Fruit fly (Drosophila melanogaster) whole organism, adult: ENCODE data around the gene Tcs5.

Source experiments
- CG11617 ChIP-seq: fragments of 200-800 bp; sonication (Bioruptor generic); optimal IDR thresholded peaks from 2 replicates; lab custom pipeline; 2017; ENCODE audit warnings: mild to moderate bottlenecking, missing biosample characterization, missing genetic modification reagents, missing genetic modification characterization
- CG12768 ChIP-seq: fragments of 200-800 bp; sonication (Bioruptor generic); optimal IDR thresholded peaks from 2 replicates; lab custom pipeline; 2017; ENCODE audit warnings: missing biosample characterization, missing genetic modification characterization, mild to moderate bottlenecking, moderate library complexity, missing genetic modification reagents
- CG14711 ChIP-seq: fragments of 200-800 bp; sonication (Bioruptor generic); optimal IDR thresholded peaks from 2 replicates; lab custom pipeline; 2018; ENCODE audit warnings: missing biosample characterization, mild to moderate bottlenecking, missing genetic modification characterization, moderate library complexity
- CG1620 ChIP-seq: fragments of 200-800 bp; sonication (Bioruptor generic); optimal IDR thresholded peaks from 2 replicates; lab custom pipeline; 2016; ENCODE audit warnings: missing biosample characterization, missing genetic modification characterization
- CG33017 ChIP-seq: fragments of 200-800 bp; sonication (Bioruptor generic); optimal IDR thresholded peaks from 2 replicates; lab custom pipeline; 2018; ENCODE audit warnings: missing biosample characterization, mild to moderate bottlenecking, missing genetic modification characterization, moderate library complexity
- CG5204 ChIP-seq: fragments of 200-800 bp; sonication (Bioruptor generic); optimal IDR thresholded peaks from 2 replicates; lab custom pipeline; 2016; ENCODE audit warnings: missing biosample characterization, missing genetic modification characterization
- CG7045 ChIP-seq: fragments of 200-800 bp; sonication (Bioruptor generic); optimal IDR thresholded peaks from 2 replicates; lab custom pipeline; 2017; ENCODE audit warnings: missing biosample characterization, mild to moderate bottlenecking, missing genetic modification characterization
- CG7101 ChIP-seq: fragments of 200-800 bp; sonication (Bioruptor generic); optimal IDR thresholded peaks from 2 replicates; lab custom pipeline; 2018; ENCODE audit warnings: missing biosample characterization, mild to moderate bottlenecking, missing genetic modification characterization, moderate library complexity
- Clk ChIP-seq: fragments of 200-800 bp; sonication (Bioruptor generic); optimal IDR thresholded peaks from 2 replicates; lab custom pipeline; 2017; ENCODE audit warnings: missing biosample characterization, missing genetic modification characterization
- Crg-1 ChIP-seq: fragments of 200-800 bp; sonication (Bioruptor generic); optimal IDR thresholded peaks from 2 replicates; lab custom pipeline; 2016; ENCODE audit warnings: missing biosample characterization, missing genetic modification characterization
- Hr96 ChIP-seq: fragments of 200-800 bp; sonication (Bioruptor generic); optimal IDR thresholded peaks from 2 replicates; lab custom pipeline; 2016; ENCODE audit warnings: missing biosample characterization, missing genetic modification characterization
- Mnt ChIP-seq: fragments of 200-800 bp; sonication (Bioruptor generic); optimal IDR thresholded peaks from 2 replicates; lab custom pipeline; 2016; ENCODE audit warnings: missing biosample characterization, mild to moderate bottlenecking, missing genetic modification characterization
- bab1 ChIP-seq: fragments of 200-800 bp; sonication (Bioruptor generic); optimal IDR thresholded peaks from 3 replicates; lab custom pipeline; 2019; ENCODE audit warnings: missing biosample characterization, mild to moderate bottlenecking, missing genetic modification characterization, moderate library complexity
- cic ChIP-seq: fragments of 200-800 bp; sonication (Bioruptor generic); optimal IDR thresholded peaks from 2 replicates; lab custom pipeline; 2017; ENCODE audit warnings: missing biosample characterization, mild to moderate bottlenecking, missing genetic modification characterization, moderate library complexity
- cnc ChIP-seq, 2 experiments: fragments of >200 bp; optimal IDR thresholded peaks; 2 replicates each; lab custom pipeline; 2017
- kay ChIP-seq: fragments of 200-800 bp; sonication (Bioruptor generic); peaks from one replicate; lab custom pipeline; 2016; ENCODE audit warnings: missing biosample characterization, missing genetic modification characterization, borderline replicate concordance
- ovo ChIP-seq: fragments of 200-800 bp; sonication (Bioruptor generic); optimal IDR thresholded peaks from 2 replicates; lab custom pipeline; 2016; ENCODE audit warnings: missing biosample characterization, missing genetic modification characterization
- pad ChIP-seq: fragments of 200-800 bp; sonication (Bioruptor generic); optimal IDR thresholded peaks from 3 replicates; lab custom pipeline; 2017; ENCODE audit warnings: missing biosample characterization, missing genetic modification characterization, mild to moderate bottlenecking, moderate library complexity, missing genetic modification reagents
- tj ChIP-seq: fragments of 200-800 bp; sonication (Bioruptor generic); optimal IDR thresholded peaks from 3 replicates; lab custom pipeline; 2017; ENCODE audit warnings: missing biosample characterization, mild to moderate bottlenecking, missing genetic modification characterization, moderate library complexity
- toe ChIP-seq: fragments of 200-800 bp; sonication (Bioruptor generic); optimal IDR thresholded peaks from 2 replicates; lab custom pipeline; 2016; ENCODE audit warnings: missing biosample characterization, missing genetic modification characterization

Gene Tcs5

DNA sequence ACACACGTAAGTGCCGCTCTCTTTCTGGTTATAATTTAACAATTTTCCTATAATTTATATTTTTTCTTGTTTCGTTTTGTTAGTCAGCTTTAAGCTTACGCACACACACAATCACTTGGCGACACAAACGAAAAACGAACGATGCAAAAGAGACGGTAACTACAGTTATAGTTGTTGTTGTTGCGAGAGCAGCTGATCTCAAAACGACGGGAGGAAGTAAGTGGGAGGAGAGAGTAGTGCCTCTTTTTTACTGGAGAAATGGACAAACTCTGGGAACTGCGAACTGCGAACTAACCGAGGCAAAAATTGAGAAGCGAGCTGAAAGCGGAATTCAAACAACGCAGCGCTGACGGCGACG is 45.3 kb upstream of the Tcs5 start:
- TF ChIP-seq Clk (GFP tag; lab: Kevin White, UChicago) (no peak), cic (GFP tag; lab: Kevin White, UChicago) (no peak), Hr96 (no peak), kay (GFP tag; lab: Kevin White, UChicago) (peak; percentile 51), ovo (GFP tag; lab: Kevin White, UChicago) (peak; percentile 53)

DNA sequence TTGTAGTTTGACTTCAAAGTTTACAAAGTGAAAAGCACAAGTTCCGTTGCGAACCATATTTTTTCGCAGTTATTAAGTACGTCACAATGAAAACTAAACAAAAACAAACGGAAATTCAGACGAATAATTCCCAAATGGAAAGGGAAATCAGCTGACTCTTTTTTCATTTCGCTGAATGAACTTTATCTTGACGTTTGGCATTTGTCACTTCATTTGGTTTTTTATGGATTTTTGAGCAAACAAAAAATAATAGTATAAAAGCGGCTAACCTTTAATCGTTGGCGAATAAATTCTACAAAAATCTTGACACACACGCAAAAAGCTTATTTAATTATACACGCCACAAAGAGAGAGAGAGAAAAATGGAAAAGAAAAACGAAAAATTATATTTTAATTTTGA is 44.5 kb upstream of the Tcs5 start:
- peak; percentile 95 for TF ChIP-seq kay (GFP tag; lab: Kevin White, UChicago)
- no peak for TF ChIP-seq CG33017 (tag; lab: Kevin White, UChicago)
- no peak for TF ChIP-seq Clk (GFP tag; lab: Kevin White, UChicago)

DNA sequence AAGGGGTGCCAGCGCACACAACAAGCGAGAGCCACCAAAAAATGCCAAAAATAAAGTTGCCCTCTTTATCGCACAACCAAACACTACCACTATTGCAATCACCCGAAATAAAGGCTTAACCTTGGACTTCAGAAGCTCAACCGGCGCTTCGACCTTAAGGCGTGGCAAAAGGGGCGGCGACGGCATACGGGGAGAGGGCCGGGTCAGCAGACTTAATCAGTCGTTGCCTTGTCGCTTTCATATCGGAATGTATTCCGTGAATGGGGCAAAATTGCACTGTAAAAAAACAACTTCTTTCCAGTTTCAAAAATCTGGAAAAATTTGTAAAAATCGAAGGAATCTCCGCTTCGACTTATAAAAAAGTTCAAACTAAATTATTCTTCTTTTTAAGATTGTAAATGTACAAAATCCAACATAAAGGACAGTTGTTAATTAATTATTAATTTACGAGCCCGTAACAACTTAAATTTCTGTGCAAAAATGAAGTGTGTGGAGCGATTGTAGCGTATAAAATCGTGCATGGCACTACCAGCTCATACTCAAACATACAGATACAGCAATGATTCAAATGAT is 43.9 kb upstream of the Tcs5 start:
- TF ChIP-seq CG1620 (GFP tag; lab: Kevin White, UChicago) (no peak), CG33017 (tag; lab: Kevin White, UChicago) (no peak)

DNA sequence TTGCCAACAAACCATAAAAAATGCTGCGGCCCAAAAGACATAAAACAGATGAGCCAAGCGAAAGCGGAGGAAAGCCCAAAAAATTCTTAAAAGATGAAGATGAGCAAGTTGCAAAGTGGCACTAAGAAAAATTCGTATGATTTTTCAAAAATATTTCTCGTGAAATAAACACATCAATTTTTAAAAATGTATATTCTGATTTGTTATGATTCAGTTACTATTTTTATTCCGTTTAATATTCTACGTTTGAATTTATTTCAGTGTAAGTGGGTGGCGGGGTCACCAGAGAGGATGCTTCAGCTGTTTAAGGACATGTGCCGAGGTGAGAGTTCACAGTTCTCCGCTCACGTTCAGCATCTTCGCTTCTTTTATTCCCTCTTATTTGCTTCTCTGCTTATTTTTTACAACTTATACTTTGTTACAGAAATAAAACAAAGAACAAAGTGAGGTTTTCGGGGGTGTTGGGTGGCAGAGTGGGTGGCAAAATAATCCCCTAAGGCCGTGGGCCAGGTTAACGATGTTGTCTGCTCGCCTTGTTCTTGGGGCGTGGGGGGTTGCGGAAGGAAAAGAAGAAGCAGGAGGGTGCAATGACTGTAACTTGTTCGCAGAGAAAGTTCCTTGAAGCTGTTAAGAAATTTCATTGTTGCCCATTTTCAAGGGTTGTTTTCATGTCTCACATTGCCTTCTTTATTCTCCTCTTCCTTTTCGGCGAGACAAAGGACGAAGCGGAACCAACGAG is 43.2 kb upstream of the Tcs5 start:
- TF ChIP-seq CG1620 (GFP tag; lab: Kevin White, UChicago) (no peak), CG11617 (GFP tag; lab: Kevin White, UChicago) (no peak), Clk (GFP tag; lab: Kevin White, UChicago) (no peak), CG12768 (GFP tag; lab: Kevin White, UChicago) (no peak), kay (GFP tag; lab: Kevin White, UChicago) (no peak), toe (GFP tag; lab: Kevin White, UChicago) (no peak), tj (GFP tag; lab: Kevin White, UChicago) (no peak), CG14711 (tag; lab: Kevin White, UChicago) (no peak), bab1 (GFP tag; lab: Kevin White, UChicago) (no peak), CG5204 (GFP tag; lab: Kevin White, UChicago) (no peak), ovo (GFP tag; lab: Kevin White, UChicago) (no peak), pad (GFP tag; lab: Kevin White, UChicago) (no peak), CG7045 (GFP tag; lab: Kevin White, UChicago) (no peak), cnc (optimal IDR thresholded peaks at IDR 0.05; lab: Kevin White, UChicago) (no peak), CG7101 (no peak)

DNA sequence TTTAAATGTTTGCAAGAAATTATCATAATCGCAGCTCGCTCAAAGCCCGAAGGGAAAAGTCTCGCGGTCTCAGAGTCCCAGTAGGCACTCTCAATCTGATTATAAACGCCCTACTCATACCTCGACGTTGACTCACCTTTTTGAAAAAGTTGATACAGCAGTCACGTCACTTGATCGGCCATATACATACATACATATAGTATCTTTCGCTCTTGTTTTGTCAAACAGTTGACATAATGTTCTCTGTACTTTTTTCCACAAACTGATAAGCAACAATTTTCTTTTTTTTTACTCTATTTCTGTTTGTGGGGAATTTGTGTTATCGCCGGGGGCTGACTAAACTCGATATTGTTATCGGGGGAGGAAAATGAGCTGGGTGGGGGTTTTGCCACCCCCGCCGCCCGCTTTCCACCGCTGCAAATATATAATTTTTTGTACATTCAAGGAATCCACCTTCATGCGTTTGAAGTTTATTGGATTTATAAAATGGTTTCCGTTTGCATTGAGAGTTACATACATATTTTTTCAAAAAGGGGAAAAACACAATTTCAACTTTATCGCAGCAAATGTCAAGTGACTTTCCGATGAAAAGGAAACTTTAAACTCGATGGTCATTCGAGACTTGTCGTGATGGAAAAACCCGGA is 41.9 kb upstream of the Tcs5 start:
- TF ChIP-seq kay (GFP tag; lab: Kevin White, UChicago): peak; percentile 79
- peak; percentile 59 for TF ChIP-seq cic (GFP tag; lab: Kevin White, UChicago)
- no peak for TF ChIP-seq Mnt (GFP tag; lab: Kevin White, UChicago)
- no peak for TF ChIP-seq CG1620 (GFP tag; lab: Kevin White, UChicago)
- TF ChIP-seq Clk (GFP tag; lab: Kevin White, UChicago): no peak
- TF ChIP-seq pad (GFP tag; lab: Kevin White, UChicago): no peak
- peak; percentile 34 for TF ChIP-seq CG12768 (GFP tag; lab: Kevin White, UChicago)
- no peak for TF ChIP-seq toe (GFP tag; lab: Kevin White, UChicago)
- TF ChIP-seq CG7101: peak; percentile 7
- TF ChIP-seq CG11617 (GFP tag; lab: Kevin White, UChicago): no peak
- no peak for TF ChIP-seq CG33017 (tag; lab: Kevin White, UChicago)

DNA sequence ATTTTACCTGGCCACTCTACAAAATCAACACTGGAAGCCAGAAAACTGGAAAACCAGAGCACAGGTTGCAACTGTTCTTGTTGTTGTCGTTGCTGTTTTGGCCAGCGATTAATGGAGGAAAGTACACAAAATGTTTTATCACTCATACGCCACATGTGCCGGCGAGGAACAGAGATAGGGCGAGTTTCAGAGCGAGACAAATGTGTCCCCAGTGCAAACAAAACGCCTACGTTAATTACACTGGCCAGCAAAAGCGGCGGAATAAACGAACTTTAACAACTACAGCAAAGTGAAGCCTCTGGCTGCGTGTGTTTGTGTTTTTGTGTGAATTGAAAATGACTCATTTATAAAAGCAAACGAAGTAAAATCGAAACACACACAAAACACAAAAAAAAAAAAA is 41.0 kb upstream of the Tcs5 start:
- TF ChIP-seq bab1 (GFP tag; lab: Kevin White, UChicago) (no peak), tj (GFP tag; lab: Kevin White, UChicago) (peak; percentile 40), CG12768 (GFP tag; lab: Kevin White, UChicago) (peak; percentile 51), Mnt (GFP tag; lab: Kevin White, UChicago) (peak; percentile 15), CG11617 (GFP tag; lab: Kevin White, UChicago) (no peak), Crg-1 (GFP tag; lab: Kevin White, UChicago) (no peak), pad (GFP tag; lab: Kevin White, UChicago) (no peak), cic (GFP tag; lab: Kevin White, UChicago) (peak; percentile 39), CG1620 (GFP tag; lab: Kevin White, UChicago) (no peak)

DNA sequence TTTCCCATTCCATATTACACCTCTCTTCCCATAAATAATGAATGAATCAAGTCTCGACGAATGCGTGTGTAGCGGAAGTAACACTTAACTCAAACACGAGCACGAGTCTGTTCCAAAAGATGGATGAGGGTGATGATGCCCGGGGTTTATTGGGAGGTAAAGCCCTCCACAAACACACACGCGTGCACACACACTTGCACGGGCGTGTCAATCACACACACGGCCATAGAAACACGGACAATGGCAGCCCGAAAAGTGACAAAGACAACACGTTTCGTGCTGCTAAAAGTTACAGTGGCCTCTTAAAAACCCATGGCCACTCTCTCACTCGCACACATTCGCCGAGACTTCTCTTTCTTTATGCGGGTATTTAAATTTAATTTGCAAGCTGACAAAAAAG is 39.7 kb upstream of the Tcs5 start:
- TF ChIP-seq CG11617 (GFP tag; lab: Kevin White, UChicago) (no peak), CG5204 (GFP tag; lab: Kevin White, UChicago) (no peak), Mnt (GFP tag; lab: Kevin White, UChicago) (no peak), Hr96 (no peak), Crg-1 (GFP tag; lab: Kevin White, UChicago) (no peak), CG7101 (no peak), pad (GFP tag; lab: Kevin White, UChicago) (no peak), toe (GFP tag; lab: Kevin White, UChicago) (no peak), tj (GFP tag; lab: Kevin White, UChicago) (no peak), kay (GFP tag; lab: Kevin White, UChicago) (no peak), cnc (optimal IDR thresholded peaks at IDR 0.05; lab: Kevin White, UChicago) (no peak), cic (GFP tag; lab: Kevin White, UChicago) (no peak), CG1620 (GFP tag; lab: Kevin White, UChicago) (no peak), ovo (GFP tag; lab: Kevin White, UChicago) (no peak)
